Fruit fly (Drosophila melanogaster): ENCODE measurements around the gene Ranbp21.

The Ranbp21 gene

DNA sequence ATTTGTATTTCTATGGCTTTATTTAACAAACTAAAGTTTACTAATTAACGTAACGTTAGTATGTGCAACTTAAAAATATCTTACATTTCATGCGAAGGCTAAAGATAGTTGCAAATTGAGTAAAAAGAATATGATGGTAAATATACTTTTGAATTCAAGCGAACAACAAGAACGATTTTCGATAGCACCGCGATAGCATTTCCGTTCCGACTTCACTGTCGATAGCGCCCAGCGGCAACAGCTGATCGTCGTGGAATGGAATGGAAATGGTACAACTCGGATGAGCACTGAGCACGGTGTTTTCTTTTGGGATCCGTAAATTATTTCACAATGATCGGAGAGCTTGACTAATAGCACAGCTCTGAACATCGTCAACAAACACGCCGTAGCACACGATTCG is 38.6 kb downstream of the Ranbp21 start (continued):
- TF ChIP-seq bcd (GFP tag; optimal IDR thresholded peaks at IDR 0.05) (peak; percentile 39), BtbVII (GFP tag; optimal IDR thresholded peaks at IDR 0.05) (peak; percentile 59), CG32532 (GFP tag; IDR thresholded peaks at IDR 0.05) (peak; percentile 41; the same call in 1 of the 2 replicates), Mes4 (GFP tag; optimal IDR thresholded peaks at IDR 0.05) (peak; percentile 61), stwl (tag; optimal IDR thresholded peaks at IDR 0.05) (peak; percentile 76), Gsc (GFP tag; IDR thresholded peaks at IDR 0.05) (no peak), CG10565 (GFP tag; optimal IDR thresholded peaks at IDR 0.05) (no peak), CG14014 (GFP tag; IDR thresholded peaks at IDR 0.05) (peak; percentile 14; the same call in 1 of the 2 replicates), Dad (GFP tag; optimal IDR thresholded peaks at IDR 0.05) (peak; percentile 9), CG15696 (tag; optimal IDR thresholded peaks at IDR 0.05) (no peak), Trl (optimal IDR thresholded peaks at IDR 0.05) (no peak), Trl (GFP tag; optimal IDR thresholded peaks at IDR 0.05) (no peak), run (tag; optimal IDR thresholded peaks at IDR 0.05) (no peak), salm (tag; optimal IDR thresholded peaks at IDR 0.05) (peak; percentile 17), sens (GFP tag) (peak; percentile 92), CG4707 (GFP tag; optimal IDR thresholded peaks at IDR 0.05) (peak; percentile 63), Nf-YA (GFP tag; IDR thresholded peaks at IDR 0.05) (no peak), Med (GFP tag) (peak; percentile 90), amos (GFP tag; IDR thresholded peaks at IDR 0.05; ENCODE audit: partially characterized antibody) (peak; percentile 34; the same call in 1 of the 2 replicates), CG5245 (GFP tag; optimal IDR thresholded peaks at IDR 0.05) (no peak), CG16815 (GFP tag; optimal IDR thresholded peaks at IDR 0.05) (no peak), CG9817 (tag; optimal IDR thresholded peaks at IDR 0.05) (no peak), CG12942 (GFP tag; optimal IDR thresholded peaks at IDR 0.05) (no peak), CG10959 (GFP tag; IDR thresholded peaks at IDR 0.05) (no peak), CG18476 (GFP tag; optimal IDR thresholded peaks at IDR 0.05) (no peak), Sox102F (GFP tag; optimal IDR thresholded peaks at IDR 0.05) (no peak), grau (tag; optimal IDR thresholded peaks at IDR 0.05) (peak; percentile 44), disco-r (GFP tag; optimal IDR thresholded peaks at IDR 0.05) (no peak), H2.0 (GFP tag; IDR thresholded peaks at IDR 0.05) (no peak), Dip3 (GFP tag; optimal IDR thresholded peaks at IDR 0.05) (no peak), CG7357 (GFP tag; IDR thresholded peaks at IDR 0.05) (no peak), CG4854 (GFP tag; optimal IDR thresholded peaks at IDR 0.05) (no peak), maf-S (GFP tag; optimal IDR thresholded peaks at IDR 0.05) (no peak), CrebB (tag; optimal IDR thresholded peaks at IDR 0.05) (peak; percentile 81), klu (GFP tag; IDR thresholded peaks at IDR 0.05) (no peak), CG2712 (tag; optimal IDR thresholded peaks at IDR 0.05) (peak; percentile 51), Mad (GFP tag; optimal IDR thresholded peaks at IDR 0.05) (no peak), CG7963 (GFP tag; IDR thresholded peaks at IDR 0.05; ENCODE audit: partially characterized antibody) (no peak), fru (optimal IDR thresholded peaks at IDR 0.05) (no peak), Hmx (GFP tag; optimal IDR thresholded peaks at IDR 0.05) (no peak), CG3065 (GFP tag; optimal IDR thresholded peaks at IDR 0.05) (no peak), nerfin-2 (GFP tag; IDR thresholded peaks at IDR 0.05; ENCODE audit: partially characterized antibody) (no peak), CG9437 (GFP tag; optimal IDR thresholded peaks at IDR 0.05) (peak; percentile 17), yki (optimal IDR thresholded peaks at IDR 0.05) (no peak), HmgZ (tag; optimal IDR thresholded peaks at IDR 0.05) (peak; percentile 72), CG2678 (tag; optimal IDR thresholded peaks at IDR 0.05) (no peak), CG1603 (tag; optimal IDR thresholded peaks at IDR 0.05) (peak; percentile 81), CG11398 (GFP tag; optimal IDR thresholded peaks at IDR 0.05) (no peak), Hr3 (GFP tag; optimal IDR thresholded peaks at IDR 0.05) (no peak), prd (optimal IDR thresholded peaks at IDR 0.05) (no peak), prd (GFP tag; IDR thresholded peaks at IDR 0.05) (no peak), ap (GFP tag; IDR thresholded peaks at IDR 0.05) (0 out of 2 replicates have a peak, but pooled peaks have one; percentile 9), CG1602 (GFP tag; optimal IDR thresholded peaks at IDR 0.05) (no peak), CG3847 (GFP tag; IDR thresholded peaks at IDR 0.05) (no peak)

Measured in whole organism, embryonic.